Worm (Caenorhabditis elegans) whole organism, late embryonic: ENCODE measurements around the gene K03B8.8.

ENCODE experiments used
- F13H6.1 ChIP-seq: sonication (generic microtip); optimal IDR thresholded peaks from 2 replicates; lab custom pipeline; 2016; ENCODE audit warnings: missing genetic modification characterization, missing compliant biosample characterization
- K09A11.1 ChIP-seq: sonication (generic microtip); optimal IDR thresholded peaks from 2 replicates; lab custom pipeline; 2017; ENCODE audit warnings: antibody characterized with exemption, mild to moderate bottlenecking, missing genetic modification characterization, missing compliant biosample characterization; ENCODE audit not compliant: insufficient read depth
- ceh-9 ChIP-seq: sonication (generic microtip); optimal IDR thresholded peaks from 2 replicates; lab custom pipeline; 2016; ENCODE audit warnings: mild to moderate bottlenecking, missing genetic modification characterization, inconsistent platforms, missing compliant biosample characterization
- hlh-6 ChIP-seq: sonication (generic microtip); optimal IDR thresholded peaks from 2 replicates; lab custom pipeline; 2016; ENCODE audit warnings: missing genotype, missing genetic modification characterization, missing compliant biosample characterization
- npax-4 ChIP-seq: sonication (generic microtip); optimal IDR thresholded peaks from 2 replicates; lab custom pipeline; 2016; ENCODE audit warnings: missing genetic modification characterization, missing compliant biosample characterization
- pha-4 ChIP-seq: fragments of 150-350 bp; optimal IDR thresholded peaks from 2 replicates; lab custom pipeline; 2018; ENCODE audit warnings: missing biosample characterization, missing genetic modification reagents, missing genetic modification characterization
- pqm-1 ChIP-seq: sonication (generic microtip); optimal IDR thresholded peaks from 2 replicates; lab custom pipeline; 2016; ENCODE audit warnings: missing genetic modification characterization, missing compliant biosample characterization
- tbx-2 ChIP-seq: sonication (generic microtip); optimal IDR thresholded peaks from 2 replicates; lab custom pipeline; 2016; ENCODE audit warnings: missing genetic modification characterization, missing compliant biosample characterization
- unc-3 ChIP-seq, 2 experiments: fragments of 200-800 bp in 1 of 2; sonication (Bioruptor generic) in 1 of 2; sonication (generic microtip) in 1 of 2; conservative IDR thresholded peaks in 1 of 2; optimal IDR thresholded peaks in 1 of 2; 2 replicates each; pipeline versions ENCODE4 v1.3.6 to Lab custom; 2016 to 2022; ENCODE audit warnings: missing compliant biosample characterization in 2 of 2, missing genetic modification characterization in 2 of 2, missing genetic modification reagents in 1 of 2

DNA sequence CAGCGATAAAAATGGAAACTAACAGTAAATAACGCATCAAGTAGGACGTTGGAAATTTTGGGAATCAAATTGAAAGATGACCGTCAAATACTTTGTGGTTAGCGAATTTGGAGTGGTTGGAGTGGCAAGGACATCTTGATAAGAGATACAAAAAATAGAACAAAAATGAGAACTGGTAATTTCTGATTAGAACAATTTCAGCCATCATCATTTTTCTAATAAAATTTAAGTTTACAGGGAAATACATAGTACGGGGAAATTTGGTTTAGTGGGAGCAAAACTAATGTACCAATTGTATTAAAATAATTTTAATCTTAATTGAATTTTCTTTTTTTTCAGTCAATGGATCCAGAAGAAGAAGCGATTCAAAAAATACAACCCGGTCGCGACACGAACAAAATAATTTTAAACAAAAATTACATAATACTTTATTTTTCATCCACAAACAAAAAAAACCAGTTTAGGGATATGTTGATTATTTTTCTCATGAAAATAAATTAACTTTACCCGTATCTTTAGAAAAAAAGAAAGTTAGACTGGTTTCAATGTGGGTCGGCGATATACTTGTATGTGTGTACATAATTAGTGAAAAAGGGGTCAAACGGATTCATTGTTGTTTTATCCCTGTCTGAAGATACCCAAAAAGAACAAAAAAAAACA, at the start of gene K03B8.8, which contains the start of gene grl-3:
- TF ChIP-seq hlh-6 (tag; lab: Kevin White, UChicago) (no peak), pha-4 (no peak), K09A11.1 (tag; lab: Kevin White, UChicago) (no peak), F13H6.1 (no peak), unc-3 (GFP tag; conservative IDR thresholded peaks at IDR 0.05; lab: Robert Waterston, UW) (no peak), unc-3 (tag; optimal IDR thresholded peaks at IDR 0.05; lab: Kevin White, UChicago) (no peak), tbx-2 (tag; lab: Kevin White, UChicago) (no peak), ceh-9 (no peak), npax-4 (tag; lab: Kevin White, UChicago) (no peak), pqm-1 (tag; lab: Kevin White, UChicago) (no peak)
